Worm (Caenorhabditis elegans) whole organism, late embryonic: ENCODE data around the gene fbxa-83.

Experiments used
- ceh-48 ChIP-seq: sonication (generic microtip); optimal IDR thresholded peaks from 2 replicates; lab custom pipeline; 2016; ENCODE audit warnings: missing genetic modification characterization, inconsistent platforms, missing compliant biosample characterization
- unc-42 ChIP-seq: sonication (generic microtip); optimal IDR thresholded peaks from 2 replicates; lab custom pipeline; 2016; ENCODE audit warnings: missing genotype, missing genetic modification characterization, missing compliant biosample characterization

DNA sequence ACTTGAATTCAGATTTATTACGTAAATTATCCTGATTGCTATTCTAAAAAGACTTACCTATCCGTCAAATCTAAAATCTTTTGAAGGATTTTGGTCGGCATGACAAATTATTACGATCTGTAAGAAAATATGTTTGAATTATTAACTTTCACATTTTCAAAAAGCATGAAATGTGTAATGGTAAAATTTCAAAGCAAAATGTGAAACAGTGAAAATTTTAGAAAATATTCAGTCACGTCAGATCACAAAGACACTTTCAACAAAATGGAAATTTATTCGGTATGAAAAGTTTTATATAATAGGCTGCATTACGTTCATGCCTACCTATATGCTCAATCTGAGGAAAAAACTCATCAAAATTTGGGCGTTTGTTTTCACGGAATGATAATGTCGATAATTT lies 4.5 kb downstream of the fbxa-83 start, which contains the start of gene fbxa-126:
- TF ChIP-seq unc-42 (tag; lab: Kevin White, UChicago) (no peak), ceh-48 (tag; lab: Kevin White, UChicago) (no peak)
